Fruit fly (Drosophila melanogaster): ENCODE data around the gene Lgr4.

Gene Lgr4

dm6 chrX:13143100-13143499, 45.9 kb downstream of the Lgr4 start (continued):
- TF ChIP-seq otp (GFP tag; IDR thresholded peaks at IDR 0.05) (0 out of 3 replicates have a peak, but pooled peaks have one; percentile 30), zen (tag; optimal IDR thresholded peaks at IDR 0.05) (peak; percentile 81), Dip3 (GFP tag; optimal IDR thresholded peaks at IDR 0.05) (no peak), dm (GFP tag; optimal IDR thresholded peaks at IDR 0.05) (no peak), dmrt11E (tag; optimal IDR thresholded peaks at IDR 0.05) (peak; percentile 31), CG8924 (tag; optimal IDR thresholded peaks at IDR 0.05) (peak; percentile 3), CG14667 (GFP tag; IDR thresholded peaks at IDR 0.05) (peak; percentile 40; the same call in 1 of the 2 replicates), CG12299 (tag; optimal IDR thresholded peaks at IDR 0.05) (no peak), CG15269 (tag; optimal IDR thresholded peaks at IDR 0.05) (peak; percentile 54), Xrp1 (GFP tag; IDR thresholded peaks at IDR 0.05) (peak; percentile 65; the same call in 1 of the 2 replicates), E2f1 (GFP tag; IDR thresholded peaks at IDR 0.05) (peak; percentile 31; the same call in 1 of the 2 replicates), CG18262 (tag; optimal IDR thresholded peaks at IDR 0.05) (peak; percentile 40), nerfin-1 (tag; optimal IDR thresholded peaks at IDR 0.05) (peak; percentile 11), tap (tag; optimal IDR thresholded peaks at IDR 0.05) (peak; percentile 47), C15 (GFP tag; IDR thresholded peaks at IDR 0.05) (no peak), CG8388 (GFP tag; optimal IDR thresholded peaks at IDR 0.05) (peak; percentile 0), Aef1 (GFP tag; IDR thresholded peaks at IDR 0.05) (peak; percentile 31; the same call in 1 of the 3 replicates), CG2678 (tag; optimal IDR thresholded peaks at IDR 0.05) (peak; percentile 55), pan (optimal IDR thresholded peaks at IDR 0.05) (no peak), pan (GFP tag; optimal IDR thresholded peaks at IDR 0.05 in 1 of 2, IDR thresholded peaks at IDR 0.05 in 1 of 2) (peak in 1 of 2 experiments; percentile 33), mam (GFP tag; optimal IDR thresholded peaks at IDR 0.05) (no peak), ttk (GFP tag; IDR thresholded peaks at IDR 0.05) (0 out of 2 replicates have a peak, but pooled peaks have one; percentile 17), row (GFP tag; IDR thresholded peaks at IDR 0.05) (peak; percentile 66)

DNA sequence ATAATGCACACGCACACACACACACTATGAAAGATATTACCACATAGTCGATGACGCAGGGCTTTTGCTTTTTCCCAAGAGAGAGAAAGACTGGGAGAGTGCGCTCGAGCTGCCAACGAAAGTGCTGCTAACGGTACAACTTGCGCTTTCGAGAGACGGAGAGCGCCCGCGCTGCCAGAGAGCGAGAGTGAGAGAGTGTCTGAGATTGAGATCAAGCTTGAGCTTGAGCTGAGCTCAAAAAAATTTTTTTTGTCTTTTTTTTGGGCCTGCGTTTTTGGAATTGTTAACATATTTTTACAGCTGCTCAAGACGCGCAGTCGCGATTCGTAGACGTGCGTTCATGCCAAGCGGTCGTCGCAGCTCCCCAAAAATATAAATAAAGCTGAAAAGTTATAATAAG, 50.1 kb downstream of the Lgr4 start, which contains the start of gene CG32645:
CG32645 (plus strand) TSS at position 313 of the 400 bp plus-strand sequence.
- TF ChIP-seq Trl (optimal IDR thresholded peaks at IDR 0.05): peak; percentile 41 to 68
- TF ChIP-seq Trl (GFP tag; optimal IDR thresholded peaks at IDR 0.05): no peak
- no peak for TF ChIP-seq yki (optimal IDR thresholded peaks at IDR 0.05)
- no peak for TF ChIP-seq CG18619 (GFP tag; optimal IDR thresholded peaks at IDR 0.05)
- peak; percentile 31 for TF ChIP-seq oc (tag; optimal IDR thresholded peaks at IDR 0.05)
- peak; percentile 20; the same call in 1 of the 3 replicates for TF ChIP-seq ci (GFP tag; IDR thresholded peaks at IDR 0.05)
- 0 out of 3 replicates have a peak, but pooled peaks have one; percentile 31 for TF ChIP-seq zen2 (GFP tag; IDR thresholded peaks at IDR 0.05; ENCODE audit: partially characterized antibody)
- TF ChIP-seq bcd (GFP tag; optimal IDR thresholded peaks at IDR 0.05): no peak
- TF ChIP-seq CG15073 (GFP tag; optimal IDR thresholded peaks at IDR 0.05): no peak
- TF ChIP-seq sd (tag; optimal IDR thresholded peaks at IDR 0.05): peak; percentile 91
- TF ChIP-seq amos (GFP tag; IDR thresholded peaks at IDR 0.05; ENCODE audit: partially characterized antibody): no peak
- TF ChIP-seq CG33557 (GFP tag; optimal IDR thresholded peaks at IDR 0.05): peak; percentile 4
- no peak for TF ChIP-seq CG6791 (GFP tag; IDR thresholded peaks at IDR 0.05; ENCODE audit: partially characterized antibody)
- TF ChIP-seq Med (GFP tag): no peak
- 0 out of 4 replicates have a peak, but pooled peaks have one; percentile 14 for TF ChIP-seq Dll (GFP tag; IDR thresholded peaks at IDR 0.05; ENCODE audit: partially characterized antibody)
- peak in 1 of 2 experiments; percentile 5 for TF ChIP-seq bsh (GFP tag; optimal IDR thresholded peaks at IDR 0.05)
- no peak for TF ChIP-seq pan (optimal IDR thresholded peaks at IDR 0.05)
- TF ChIP-seq pan (GFP tag; optimal IDR thresholded peaks at IDR 0.05 in 1 of 2, IDR thresholded peaks at IDR 0.05 in 1 of 2): peak in 1 of 2 experiments; percentile 6
- TF ChIP-seq nerfin-2 (GFP tag; IDR thresholded peaks at IDR 0.05; ENCODE audit: partially characterized antibody): no peak
- no peak for TF ChIP-seq CG11085 (GFP tag; IDR thresholded peaks at IDR 0.05)
- TF ChIP-seq CG8944 (GFP tag; optimal IDR thresholded peaks at IDR 0.05): no peak
- no peak for TF ChIP-seq Sin3A (optimal IDR thresholded peaks at IDR 0.05)
- TF ChIP-seq sqz (GFP tag; optimal IDR thresholded peaks at IDR 0.05): peak; percentile 80
- peak; percentile 6 for TF ChIP-seq Spps (tag; optimal IDR thresholded peaks at IDR 0.05)
- TF ChIP-seq Drgx (GFP tag; IDR thresholded peaks at IDR 0.05): 0 out of 2 replicates have a peak, but pooled peaks have one; percentile 16
- no peak for TF ChIP-seq Dek (tag; optimal IDR thresholded peaks at IDR 0.05)
- TF ChIP-seq Opbp (GFP tag; IDR thresholded peaks at IDR 0.05; ENCODE audit: partially characterized antibody): 0 out of 3 replicates have a peak, but pooled peaks have one; percentile 13
- no peak for TF ChIP-seq repo (GFP tag; optimal IDR thresholded peaks at IDR 0.05)
- TF ChIP-seq CG1233 (GFP tag; optimal IDR thresholded peaks at IDR 0.05): no peak

Measured in whole organism, embryonic.